Worm (Caenorhabditis elegans) whole organism, L1 larva: ENCODE data around the gene fbxa-62.

Experiments
- aha-1 ChIP-seq: fragments of 150-350 bp; optimal IDR thresholded peaks from 2 replicates; lab custom pipeline; 2014; ENCODE audit warnings: missing biosample characterization, missing genetic modification characterization
- ama-1 ChIP-seq: fragments of 150-350 bp; optimal IDR thresholded peaks from 2 replicates; lab custom pipeline; 2014
- blmp-1 ChIP-seq: fragments of 150-350 bp; optimal IDR thresholded peaks from 2 replicates; lab custom pipeline; 2014; ENCODE audit warnings: missing biosample characterization, missing genetic modification characterization
- elt-3 ChIP-seq, 6 experiments: fragments of 150-350 bp in 1 of 6; sonication (generic microtip); optimal IDR thresholded peaks; 2 replicates each; lab custom pipeline; 2017 to 2018; ENCODE audit warnings: missing biosample characterization in 6 of 6, missing genetic modification characterization in 6 of 6, inconsistent platforms in 1 of 6
- grh-1 ChIP-seq: fragments of 200-800 bp; sonication (Bioruptor generic); IDR thresholded peaks from 2 replicates; pipeline ENCODE4 v1.3.6; 2022; ENCODE audit warnings: missing genetic modification reagents, missing genetic modification characterization, missing compliant biosample characterization
- hlh-17 ChIP-seq: fragments of 200-800 bp; sonication (Bioruptor generic); optimal IDR thresholded peaks from 2 replicates; lab custom pipeline; 2018; ENCODE audit warnings: missing genetic modification characterization, mild to moderate bottlenecking, missing compliant biosample characterization, moderate library complexity, borderline replicate concordance
- lin-39 ChIP-seq: fragments of 150-350 bp; optimal IDR thresholded peaks from 2 replicates; lab custom pipeline; 2014; ENCODE audit warnings: missing biosample characterization, missing genetic modification reagents, missing genetic modification characterization
- mef-2 ChIP-seq: fragments of 150-350 bp; optimal IDR thresholded peaks from 2 replicates; lab custom pipeline; 2014; ENCODE audit warnings: missing biosample characterization, missing genetic modification characterization
- nhr-77 ChIP-seq: fragments of 150-350 bp; optimal IDR thresholded peaks from 2 replicates; lab custom pipeline; 2014; ENCODE audit warnings: missing biosample characterization, missing genetic modification characterization
- snpc-4 ChIP-seq: fragments of 150-350 bp; optimal IDR thresholded peaks from 2 replicates; lab custom pipeline; 2014; ENCODE audit warnings: missing biosample characterization, missing genetic modification characterization
- unc-62 ChIP-seq: fragments of 150-350 bp; optimal IDR thresholded peaks from 2 replicates; lab custom pipeline; 2014; ENCODE audit warnings: missing biosample characterization, missing genetic modification reagents, missing genetic modification characterization
- ztf-4 ChIP-seq: fragments of 150-350 bp; optimal IDR thresholded peaks from 2 replicates; lab custom pipeline; 2014; ENCODE audit warnings: missing biosample characterization, missing genetic modification characterization

ce11 chrIII:2258863-2259262, 31.4 kb downstream of the fbxa-62 start, which contains the start of gene fbxa-43:
- TF ChIP-seq elt-3 (tag; optimal IDR thresholded peaks at IDR 0.05; lab: Kevin White, UChicago) (no peak), unc-62 (GFP tag; lab: Kevin White, UChicago) (no peak), grh-1 (no peak), lin-39 (tag; lab: Kevin White, UChicago) (no peak), blmp-1 (tag; lab: Kevin White, UChicago) (no peak), snpc-4 (no peak), aha-1 (tag; lab: Kevin White, UChicago) (no peak), ama-1 (lab: Kevin White, UChicago) (no peak), ztf-4 (no peak), mef-2 (tag; lab: Kevin White, UChicago) (no peak), hlh-17 (GFP tag; lab: Kevin White, UChicago) (no peak), nhr-77 (tag; lab: Kevin White, UChicago) (no peak)
